Fruit fly (Drosophila melanogaster): ENCODE results near the gene CG14257.

CG14257 gene

DNA sequence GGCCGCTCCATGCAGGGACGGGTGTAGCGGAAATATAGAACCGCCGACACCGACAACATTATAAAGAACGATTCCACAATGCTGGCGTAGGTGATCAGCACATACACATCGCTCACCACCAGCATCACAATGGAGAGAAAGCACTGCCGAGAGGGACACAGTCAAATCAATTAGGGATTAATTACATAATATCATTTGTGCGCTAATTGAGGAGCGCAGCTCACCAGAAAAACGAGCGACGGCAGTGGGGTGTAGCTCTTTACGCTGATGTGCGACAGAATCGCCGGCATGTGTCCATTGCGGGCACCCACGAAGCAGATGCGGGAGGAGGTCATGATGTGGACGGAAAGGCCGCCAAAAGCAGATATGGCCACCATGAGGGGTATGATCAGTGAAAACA lies 33.8 kb downstream of the CG14257 start:
- TF ChIP-seq CG11617 (GFP tag; optimal IDR thresholded peaks at IDR 0.05): no peak
- TF ChIP-seq tj (GFP tag; optimal IDR thresholded peaks at IDR 0.05): no peak
- TF ChIP-seq CG5204 (GFP tag; optimal IDR thresholded peaks at IDR 0.05): no peak

DNA sequence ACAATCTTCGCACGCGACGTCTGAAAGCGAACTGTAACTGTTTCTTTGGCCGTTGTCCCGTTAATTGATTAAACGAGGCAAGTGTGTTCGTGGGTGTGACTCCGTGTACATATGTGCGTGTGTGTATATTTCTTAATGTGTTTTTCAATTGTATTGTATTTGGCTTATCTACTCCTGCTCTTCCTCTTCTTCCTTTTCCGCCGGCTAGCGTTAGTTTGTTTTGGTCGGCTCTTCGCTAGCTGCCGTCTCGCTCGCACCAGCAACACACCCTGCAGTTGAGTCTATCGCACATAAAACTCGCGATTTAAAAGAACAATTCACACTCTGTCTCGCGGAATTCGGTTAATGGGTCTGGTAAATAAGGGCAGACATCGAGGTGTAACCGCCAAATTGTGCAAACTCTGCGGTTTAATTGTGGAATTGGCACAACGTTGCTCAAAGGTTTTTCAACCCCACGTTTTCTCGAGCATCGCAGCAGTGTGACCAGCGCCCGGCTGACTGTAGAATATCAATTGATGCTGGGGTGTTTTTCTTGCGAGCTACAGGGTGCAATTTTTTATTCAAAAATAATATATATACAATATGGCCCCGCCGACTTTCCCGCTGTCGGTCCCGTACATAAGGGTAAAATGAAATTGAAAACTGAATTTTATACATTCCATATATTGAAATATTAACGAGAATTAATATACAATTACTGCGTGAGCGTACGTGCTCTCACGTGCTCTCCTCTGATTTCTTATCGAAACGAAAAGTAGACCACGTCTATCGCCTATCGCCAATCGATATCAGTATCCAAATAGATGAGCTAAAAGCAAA lies 36.3 kb downstream of the CG14257 start, which contains the start of the genes gb and CG5815:
gb (minus strand) TSS at position 487 of the 819 bp plus-strand sequence.
CG5815 (plus strand) TSS at position 783 of the 819 bp plus-strand sequence.
- TF ChIP-seq Clk (GFP tag; optimal IDR thresholded peaks at IDR 0.05) (peak; percentile 83), cnc (optimal IDR thresholded peaks at IDR 0.05) (no peak), CG12768 (GFP tag; optimal IDR thresholded peaks at IDR 0.05) (peak; percentile 90), CG1620 (GFP tag; optimal IDR thresholded peaks at IDR 0.05) (peak; percentile 91), tj (GFP tag; optimal IDR thresholded peaks at IDR 0.05) (peak; percentile 86), cic (GFP tag; optimal IDR thresholded peaks at IDR 0.05) (peak; percentile 96), Crg-1 (GFP tag; optimal IDR thresholded peaks at IDR 0.05) (peak; percentile 83), CG33017 (tag; optimal IDR thresholded peaks at IDR 0.05) (peak; percentile 85), bab1 (GFP tag; optimal IDR thresholded peaks at IDR 0.05) (peak; percentile 92), pad (GFP tag; optimal IDR thresholded peaks at IDR 0.05) (peak; percentile 76), CG7045 (GFP tag; optimal IDR thresholded peaks at IDR 0.05) (peak; percentile 91), CG5204 (GFP tag; optimal IDR thresholded peaks at IDR 0.05) (peak; percentile 88), Hr96 (GFP tag; optimal IDR thresholded peaks at IDR 0.05) (peak; percentile 84), kay (GFP tag; ENCODE audit: borderline replicate concordance) (no peak), CG11617 (GFP tag; optimal IDR thresholded peaks at IDR 0.05) (peak; percentile 90), CG14711 (tag; optimal IDR thresholded peaks at IDR 0.05) (peak; percentile 85), CG7101 (tag; optimal IDR thresholded peaks at IDR 0.05) (peak; percentile 86), ovo (GFP tag; optimal IDR thresholded peaks at IDR 0.05) (peak; percentile 81), toe (GFP tag; optimal IDR thresholded peaks at IDR 0.05) (peak; percentile 93), Mnt (GFP tag; optimal IDR thresholded peaks at IDR 0.05) (peak; percentile 90)

DNA sequence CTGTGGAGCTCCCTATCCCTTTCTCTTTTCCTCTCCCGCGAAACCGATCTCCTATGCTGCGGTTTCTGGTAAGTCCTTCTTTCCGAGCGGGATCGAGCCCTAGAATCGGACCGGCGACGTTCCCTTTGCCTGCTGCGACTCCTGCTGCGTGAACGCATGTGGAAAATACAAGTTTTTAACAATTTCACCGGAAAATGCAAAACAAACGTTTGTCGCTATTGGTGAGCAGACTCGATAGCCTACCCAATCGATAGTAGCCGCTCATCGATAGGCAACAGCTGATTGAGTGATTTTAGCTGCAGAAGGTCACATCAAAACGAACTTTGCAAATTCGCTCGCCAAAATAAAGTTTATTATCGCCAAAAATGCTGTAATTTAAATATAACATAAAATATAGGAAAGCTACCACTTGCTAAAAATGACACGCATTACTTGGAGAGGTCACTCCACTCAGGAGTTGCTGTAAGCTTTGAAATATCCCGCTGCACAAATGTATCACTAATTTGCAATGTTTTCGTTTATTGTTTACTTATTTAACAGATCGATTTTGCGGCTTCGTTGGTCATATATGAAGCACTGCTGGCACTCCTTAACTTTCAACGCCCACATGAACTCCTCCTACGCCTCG lies 40.9 kb downstream of the CG14257 start, which contains the start of the genes CG6066 and CG5880:
CG6066 (minus strand) TSS at position 243 of the 628 bp plus-strand sequence.
CG5880 (plus strand) TSS at position 281 of the 628 bp plus-strand sequence.
- TF ChIP-seq CG14711 (tag; optimal IDR thresholded peaks at IDR 0.05) (no peak), cic (GFP tag; optimal IDR thresholded peaks at IDR 0.05) (no peak), CG33017 (tag; optimal IDR thresholded peaks at IDR 0.05) (no peak), cnc (optimal IDR thresholded peaks at IDR 0.05) (no peak), CG1620 (GFP tag; optimal IDR thresholded peaks at IDR 0.05) (no peak), pad (GFP tag; optimal IDR thresholded peaks at IDR 0.05) (no peak), CG7101 (tag; optimal IDR thresholded peaks at IDR 0.05) (no peak), toe (GFP tag; optimal IDR thresholded peaks at IDR 0.05) (no peak), Crg-1 (GFP tag; optimal IDR thresholded peaks at IDR 0.05) (no peak), bab1 (GFP tag; optimal IDR thresholded peaks at IDR 0.05) (no peak), CG5204 (GFP tag; optimal IDR thresholded peaks at IDR 0.05) (no peak), ovo (GFP tag; optimal IDR thresholded peaks at IDR 0.05) (no peak)

DNA sequence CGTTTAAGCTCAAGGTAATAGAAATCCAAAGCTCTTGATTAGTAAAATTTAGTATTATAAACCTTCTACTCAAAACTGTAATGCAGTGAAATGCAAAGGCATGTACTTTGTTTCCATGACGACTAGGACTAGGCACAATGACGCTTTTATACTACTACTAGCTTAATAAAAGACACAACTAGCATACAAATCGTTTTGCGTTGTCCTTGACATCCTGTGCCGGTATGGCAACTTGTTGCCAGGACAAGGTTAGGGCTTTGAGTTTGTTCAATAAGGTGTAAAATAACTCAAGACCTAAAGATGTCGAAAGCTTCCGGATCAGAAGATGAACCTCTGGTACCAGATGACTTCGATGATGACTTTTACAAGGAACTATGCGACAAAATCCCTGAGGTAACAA lies 42.7 kb downstream of the CG14257 start, which contains the start of gene CG5882:
CG5882 (plus strand) TSS at position 301 of the 400 bp plus-strand sequence.
- TF ChIP-seq pad (GFP tag; optimal IDR thresholded peaks at IDR 0.05) (no peak), tj (GFP tag; optimal IDR thresholded peaks at IDR 0.05) (no peak), CG14711 (tag; optimal IDR thresholded peaks at IDR 0.05) (no peak), CG1620 (GFP tag; optimal IDR thresholded peaks at IDR 0.05) (no peak), CG33017 (tag; optimal IDR thresholded peaks at IDR 0.05) (no peak), CG12768 (GFP tag; optimal IDR thresholded peaks at IDR 0.05) (no peak), Mnt (GFP tag; optimal IDR thresholded peaks at IDR 0.05) (no peak), Clk (GFP tag; optimal IDR thresholded peaks at IDR 0.05) (no peak), cnc (optimal IDR thresholded peaks at IDR 0.05) (no peak), toe (GFP tag; optimal IDR thresholded peaks at IDR 0.05) (no peak), bab1 (GFP tag; optimal IDR thresholded peaks at IDR 0.05) (no peak), kay (GFP tag; ENCODE audit: borderline replicate concordance) (no peak)

DNA sequence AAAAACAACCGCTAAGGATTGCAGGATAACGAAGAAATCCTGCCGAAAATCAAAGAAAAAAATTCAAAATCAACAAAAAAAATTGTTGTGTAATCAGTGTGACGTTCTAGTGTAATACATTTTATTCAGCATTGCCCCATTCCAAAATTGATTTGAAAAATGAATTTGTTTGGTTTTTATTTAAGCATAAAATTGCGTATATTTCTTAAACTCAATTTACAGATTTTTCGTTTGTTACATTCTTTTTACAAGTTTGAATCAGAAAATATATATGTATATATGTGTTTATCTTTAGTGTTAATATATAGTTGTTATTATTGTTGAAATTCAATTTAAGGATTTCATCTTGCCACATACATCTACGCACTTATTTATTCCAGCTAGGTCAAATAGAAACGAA lies 48.9 kb downstream of the CG14257 start, which contains the start of gene CG6059:
CG6059 (minus strand) TSS at position 101 of the 400 bp plus-strand sequence.
- TF ChIP-seq CG11617 (GFP tag; optimal IDR thresholded peaks at IDR 0.05) (no peak), CG33017 (tag; optimal IDR thresholded peaks at IDR 0.05) (no peak), cnc (optimal IDR thresholded peaks at IDR 0.05) (no peak), CG5204 (GFP tag; optimal IDR thresholded peaks at IDR 0.05) (no peak), CG7101 (tag; optimal IDR thresholded peaks at IDR 0.05) (no peak), CG1620 (GFP tag; optimal IDR thresholded peaks at IDR 0.05) (no peak), CG14711 (tag; optimal IDR thresholded peaks at IDR 0.05) (no peak), cic (GFP tag; optimal IDR thresholded peaks at IDR 0.05) (no peak), kay (GFP tag; ENCODE audit: borderline replicate concordance) (no peak)

DNA sequence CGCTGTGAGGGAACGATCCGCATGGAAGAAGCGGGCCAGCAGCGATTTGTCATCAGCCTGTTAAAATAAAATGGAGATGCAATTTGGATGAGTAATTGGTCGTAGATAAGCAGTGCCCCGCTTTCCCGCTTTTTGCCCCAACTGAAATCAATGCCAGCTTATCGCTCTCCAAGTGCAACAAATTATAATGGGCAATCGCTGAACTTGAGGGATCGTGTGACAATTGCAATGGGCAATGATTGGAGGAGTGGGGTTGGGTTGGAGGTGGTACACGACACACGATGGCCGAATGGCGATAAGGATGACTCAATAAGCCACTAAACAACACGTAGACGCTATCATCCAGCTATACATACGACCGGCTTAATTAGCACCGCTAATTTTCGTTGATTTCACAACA lies 53.1 kb downstream of the CG14257 start:
- no peak for TF ChIP-seq CG33017 (tag; optimal IDR thresholded peaks at IDR 0.05)
- peak; percentile 44 for TF ChIP-seq Mnt (GFP tag; optimal IDR thresholded peaks at IDR 0.05)
